Worm (Caenorhabditis elegans) whole organism, mixed stage, embryonic: ENCODE data around the gene F26C11.4.

Experiments used
- bed-3 ChIP-seq: fragments of 200-800 bp; sonication (Bioruptor generic); optimal IDR thresholded peaks from 3 replicates; lab custom pipeline; 2018; ENCODE audit warnings: mild to moderate bottlenecking, missing genetic modification characterization, moderate library complexity, missing compliant biosample characterization
- blmp-1 ChIP-seq: fragments of 150-350 bp; optimal IDR thresholded peaks from 2 replicates; lab custom pipeline; 2014; ENCODE audit warnings: missing biosample characterization, missing genetic modification characterization
- ceh-43 ChIP-seq: fragments of 200-800 bp; sonication (Bioruptor generic); optimal IDR thresholded peaks from 2 replicates; lab custom pipeline; 2018; ENCODE audit warnings: mild to moderate bottlenecking, missing genetic modification characterization, moderate library complexity, missing compliant biosample characterization
- ceh-83 ChIP-seq: fragments of 200-800 bp; sonication (Bioruptor generic); optimal IDR thresholded peaks from 2 replicates; lab custom pipeline; 2018; ENCODE audit warnings: mild to moderate bottlenecking, missing genetic modification characterization, missing compliant biosample characterization
- cnd-1 ChIP-seq: fragments of 200-800 bp; sonication (Bioruptor generic); optimal IDR thresholded peaks from 2 replicates; lab custom pipeline; 2018; ENCODE audit warnings: mild to moderate bottlenecking, missing genetic modification characterization, missing compliant biosample characterization
- drap-1 ChIP-seq: fragments of 200-800 bp; sonication (Bioruptor generic); optimal IDR thresholded peaks from 3 replicates; lab custom pipeline; 2018; ENCODE audit warnings: mild to moderate bottlenecking, missing genetic modification characterization, missing compliant biosample characterization
- elt-1 ChIP-seq: sonication (generic microtip); optimal IDR thresholded peaks from 2 replicates; lab custom pipeline; 2017; ENCODE audit warnings: missing genetic modification characterization, mild to moderate bottlenecking, missing compliant biosample characterization, antibody characterized with exemption, moderate library complexity, borderline replicate concordance; ENCODE audit not compliant: insufficient read depth
- ham-2 ChIP-seq: fragments of 200-800 bp; sonication (Bioruptor generic); optimal IDR thresholded peaks from 2 replicates; lab custom pipeline; 2018; ENCODE audit warnings: mild to moderate bottlenecking, missing genetic modification characterization, missing compliant biosample characterization
- hlh-1 ChIP-seq: fragments of 150-350 bp; optimal IDR thresholded peaks from 2 replicates; lab custom pipeline; 2014; ENCODE audit warnings: missing biosample characterization, missing genetic modification reagents, missing genetic modification characterization
- lin-13 ChIP-seq: fragments of 150-350 bp; optimal IDR thresholded peaks from 2 replicates; lab custom pipeline; 2014; ENCODE audit warnings: missing biosample characterization, missing genetic modification characterization
- lin-32 ChIP-seq: fragments of 200-800 bp; sonication (Bioruptor generic); optimal IDR thresholded peaks from 2 replicates; lab custom pipeline; 2018; ENCODE audit warnings: mild to moderate bottlenecking, missing genetic modification characterization, missing compliant biosample characterization
- lsy-2 ChIP-seq: fragments of 150-350 bp; optimal IDR thresholded peaks from 2 replicates; lab custom pipeline; 2014; ENCODE audit warnings: missing biosample characterization, missing genetic modification characterization
- mab-5 ChIP-seq: fragments of 150-350 bp; optimal IDR thresholded peaks from 2 replicates; lab custom pipeline; 2014; ENCODE audit warnings: missing biosample characterization, missing genetic modification characterization
- mep-1 ChIP-seq: fragments of 150-350 bp; optimal IDR thresholded peaks from 2 replicates; lab custom pipeline; 2017; ENCODE audit warnings: missing biosample characterization, missing genetic modification reagents, missing genetic modification characterization, inconsistent platforms
- mls-2 ChIP-seq: sonication (generic microtip); optimal IDR thresholded peaks from 2 replicates; lab custom pipeline; 2016; ENCODE audit warnings: mild to moderate bottlenecking, missing genetic modification characterization, moderate library complexity, missing compliant biosample characterization
- nhr-12 ChIP-seq: fragments of 150-350 bp; optimal IDR thresholded peaks from 2 replicates; lab custom pipeline; 2014; ENCODE audit warnings: missing biosample characterization, missing genetic modification characterization
- nhr-2 ChIP-seq: fragments of 150-350 bp; optimal IDR thresholded peaks from 2 replicates; lab custom pipeline; 2014; ENCODE audit warnings: missing biosample characterization, missing genetic modification characterization
- nhr-237 ChIP-seq: fragments of 150-350 bp; optimal IDR thresholded peaks from 2 replicates; lab custom pipeline; 2014; ENCODE audit warnings: missing biosample characterization, missing genetic modification characterization
- nhr-28 ChIP-seq: fragments of 150-350 bp; optimal IDR thresholded peaks from 2 replicates; lab custom pipeline; 2014; ENCODE audit warnings: missing biosample characterization, missing genetic modification characterization
- nhr-76 ChIP-seq: sonication (generic microtip); optimal IDR thresholded peaks from 2 replicates; lab custom pipeline; 2017; ENCODE audit warnings: missing biosample characterization, missing genetic modification characterization
- pha-4 ChIP-seq: fragments of 150-350 bp; optimal IDR thresholded peaks from 2 replicates; lab custom pipeline; 2018; ENCODE audit warnings: missing biosample characterization, missing genetic modification reagents, missing genetic modification characterization
- sem-2 ChIP-seq: fragments of 200-800 bp; sonication (Bioruptor generic); optimal IDR thresholded peaks from 2 replicates; lab custom pipeline; 2018; ENCODE audit warnings: mild to moderate bottlenecking, missing genetic modification characterization, missing compliant biosample characterization
- sptf-1 ChIP-seq: sonication (generic microtip); optimal IDR thresholded peaks from 2 replicates; lab custom pipeline; 2017; ENCODE audit warnings: mild to moderate bottlenecking, missing genetic modification characterization, moderate library complexity, missing compliant biosample characterization
- tbx-8 ChIP-seq: fragments of 200-800 bp; sonication (Bioruptor generic); optimal IDR thresholded peaks from 2 replicates; lab custom pipeline; 2018; ENCODE audit warnings: mild to moderate bottlenecking, missing genetic modification characterization, moderate library complexity, missing compliant biosample characterization
- unc-120 ChIP-seq: sonication (generic microtip); optimal IDR thresholded peaks from 2 replicates; lab custom pipeline; 2017; ENCODE audit warnings: missing genetic modification characterization, missing compliant biosample characterization; ENCODE audit not compliant: poor library complexity, severe bottlenecking
- unc-39 ChIP-seq: fragments of 150-350 bp; optimal IDR thresholded peaks from 2 replicates; lab custom pipeline; 2014; ENCODE audit warnings: missing biosample characterization, missing genetic modification characterization
- unc-62 ChIP-seq: fragments of 150-350 bp; optimal IDR thresholded peaks from 2 replicates; lab custom pipeline; 2014; ENCODE audit warnings: missing biosample characterization, missing genetic modification reagents, missing genetic modification characterization
- zip-8 ChIP-seq: fragments of 150-350 bp; optimal IDR thresholded peaks from 2 replicates; lab custom pipeline; 2014; ENCODE audit warnings: missing biosample characterization, missing genetic modification characterization
- ztf-11 ChIP-seq: fragments of 150-350 bp; optimal IDR thresholded peaks from 2 replicates; lab custom pipeline; 2014; ENCODE audit warnings: missing biosample characterization, missing genetic modification characterization

The F26C11.4 gene

DNA sequence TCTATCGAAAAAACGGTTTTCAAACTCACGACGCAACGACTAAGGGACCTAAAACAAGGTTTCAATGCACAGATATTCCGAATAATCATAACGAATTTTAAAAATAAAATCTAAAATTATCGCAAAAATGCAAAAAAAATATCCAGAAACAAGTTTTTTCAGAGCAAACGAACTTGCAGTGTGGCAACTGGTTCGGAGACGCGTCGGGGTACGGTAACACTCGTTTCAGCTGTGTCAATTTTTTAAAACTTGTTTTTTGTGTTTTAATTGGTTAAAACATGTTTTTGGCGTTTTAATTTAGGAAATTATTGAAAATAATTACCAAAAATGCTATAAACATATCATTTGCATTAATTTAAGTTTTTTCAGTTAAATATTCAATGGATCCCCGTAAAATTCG lies 23.7 kb downstream of the F26C11.4 start, which contains the start of gene C08H9.16:
Gene C08H9.16 (plus strand): TSS at position 370 of the 400 bp plus-strand sequence.
- peak; percentile 59 for TF ChIP-seq hlh-1 (tag; lab: Kevin White, UChicago)
- TF ChIP-seq cnd-1, result no peak
- no peak for TF ChIP-seq unc-62
- peak; percentile 11 for TF ChIP-seq lin-13 (tag; lab: Kevin White, UChicago)
- TF ChIP-seq lin-32 (GFP tag; lab: Kevin White, UChicago), result no peak
- TF ChIP-seq mab-5 (tag; lab: Kevin White, UChicago), result no peak
- peak; percentile 95 for TF ChIP-seq lsy-2 (tag; lab: Kevin White, UChicago)
- peak; percentile 36 for TF ChIP-seq mep-1 (tag; lab: Kevin White, UChicago)

DNA sequence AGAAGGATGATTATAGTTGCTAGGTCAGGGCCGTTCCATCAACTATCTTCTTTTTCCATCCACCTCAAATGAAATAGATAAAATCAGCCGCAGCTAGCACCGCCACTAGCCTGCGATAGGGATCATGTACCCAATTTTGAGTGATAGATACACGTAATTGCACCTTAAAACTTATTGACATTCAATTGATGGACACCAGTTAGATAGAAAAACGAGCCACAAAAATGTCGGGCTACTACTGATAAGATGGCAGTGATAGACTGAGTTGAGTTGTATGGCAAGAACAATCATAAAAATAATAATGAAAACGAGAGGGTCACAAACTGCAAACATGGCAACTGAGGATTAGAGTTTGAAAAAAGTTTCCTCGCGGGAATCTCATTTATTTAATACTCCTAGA lies 24.3 kb downstream of the F26C11.4 start:
- TF ChIP-seq lsy-2 (tag; lab: Kevin White, UChicago), result no peak
- TF ChIP-seq pha-4, result no peak
- TF ChIP-seq lin-13 (tag; lab: Kevin White, UChicago), result no peak
- TF ChIP-seq nhr-28 (tag; lab: Kevin White, UChicago), result no peak
- no peak for TF ChIP-seq ceh-43 (GFP tag; lab: Kevin White, UChicago)
- TF ChIP-seq nhr-2 (tag; lab: Kevin White, UChicago), result peak; percentile 4
- no peak for TF ChIP-seq unc-120 (tag; lab: Kevin White, UChicago)
- no peak for TF ChIP-seq hlh-1 (tag; lab: Kevin White, UChicago)
- TF ChIP-seq unc-62, result peak; percentile 42
- TF ChIP-seq lin-32 (GFP tag; lab: Kevin White, UChicago), result no peak
- peak; percentile 76 for TF ChIP-seq ham-2
- peak; percentile 96 for TF ChIP-seq elt-1
- TF ChIP-seq zip-8 (tag; lab: Kevin White, UChicago), result no peak
- TF ChIP-seq, all 35 proteins: peak for 4

DNA sequence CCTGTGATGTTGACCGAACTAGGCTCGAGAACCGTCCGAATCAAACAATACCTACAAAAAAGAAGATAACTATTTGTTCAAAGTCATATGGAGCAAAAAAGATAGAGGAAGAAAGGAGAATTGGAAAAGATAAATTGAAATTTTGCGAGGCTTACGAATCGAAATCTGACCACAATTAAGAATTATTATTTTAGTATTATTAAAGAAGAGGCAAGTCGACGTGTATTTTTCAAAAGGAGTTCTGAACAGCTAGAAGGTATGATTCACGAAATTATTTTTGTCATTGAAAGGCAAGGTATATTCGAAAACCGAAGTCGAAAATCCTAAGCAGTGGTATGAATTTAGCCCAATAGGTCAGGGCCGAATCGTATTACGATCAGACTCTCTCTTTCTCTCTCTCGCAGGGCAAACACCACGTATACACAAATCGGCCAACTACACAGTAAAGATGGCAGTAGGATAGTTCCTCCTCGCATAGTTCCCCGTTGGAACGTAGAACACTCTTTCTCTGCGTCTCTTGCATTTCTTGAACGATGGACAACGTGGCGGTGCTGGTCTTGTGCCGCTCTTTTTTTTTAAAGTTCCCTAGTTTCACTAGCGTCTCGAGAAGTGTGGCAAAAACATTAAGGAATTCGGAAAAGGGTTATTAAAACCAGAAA lies 24.9 kb downstream of the F26C11.4 start, which contains the start of gene vgln-1:
Gene vgln-1 (minus strand): TSS at position 51 of the 659 bp plus-strand sequence.
- TF ChIP-seq sem-2 (GFP tag; lab: Kevin White, UChicago) (no peak), lin-13 (tag; lab: Kevin White, UChicago) (no peak), elt-1 (no peak), tbx-8 (no peak), unc-39 (tag; lab: Kevin White, UChicago) (no peak), sptf-1 (peak; percentile 7), pha-4 (peak; percentile 20)

DNA sequence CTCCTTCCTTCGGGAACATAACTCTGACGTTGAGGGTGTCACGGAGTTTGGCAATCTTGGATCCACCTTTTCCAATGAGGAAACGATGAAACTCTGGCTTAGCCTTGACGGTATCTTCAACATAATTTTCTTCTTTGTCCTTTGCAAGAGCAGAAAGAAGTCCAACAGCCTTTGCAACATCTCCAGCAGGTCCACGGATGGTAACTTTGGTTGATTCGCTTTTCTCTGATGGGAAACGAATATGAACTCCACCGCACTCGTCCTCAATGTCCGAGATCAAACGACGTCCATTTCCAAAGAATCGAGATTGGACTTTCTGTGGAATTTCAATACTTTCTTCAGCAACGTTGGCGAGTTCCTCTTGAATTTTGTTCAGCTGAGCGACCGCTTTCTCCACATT lies 27.5 kb downstream of the F26C11.4 start:
- TF ChIP-seq sptf-1 (no peak), mls-2 (tag; lab: Kevin White, UChicago) (no peak), lin-13 (tag; lab: Kevin White, UChicago) (no peak), unc-120 (tag; lab: Kevin White, UChicago) (no peak), ztf-11 (tag; lab: Kevin White, UChicago) (no peak), hlh-1 (tag; lab: Kevin White, UChicago) (no peak), unc-39 (tag; lab: Kevin White, UChicago) (no peak), unc-62 (no peak), tbx-8 (no peak), nhr-2 (tag; lab: Kevin White, UChicago) (no peak), blmp-1 (tag; lab: Kevin White, UChicago) (no peak), elt-1 (no peak), ceh-83 (GFP tag; lab: Kevin White, UChicago) (no peak), nhr-12 (tag; lab: Kevin White, UChicago) (no peak), nhr-28 (tag; lab: Kevin White, UChicago) (no peak), nhr-76 (tag; lab: Kevin White, UChicago) (no peak)
- TF ChIP-seq, all 35 proteins: peak for 0

DNA sequence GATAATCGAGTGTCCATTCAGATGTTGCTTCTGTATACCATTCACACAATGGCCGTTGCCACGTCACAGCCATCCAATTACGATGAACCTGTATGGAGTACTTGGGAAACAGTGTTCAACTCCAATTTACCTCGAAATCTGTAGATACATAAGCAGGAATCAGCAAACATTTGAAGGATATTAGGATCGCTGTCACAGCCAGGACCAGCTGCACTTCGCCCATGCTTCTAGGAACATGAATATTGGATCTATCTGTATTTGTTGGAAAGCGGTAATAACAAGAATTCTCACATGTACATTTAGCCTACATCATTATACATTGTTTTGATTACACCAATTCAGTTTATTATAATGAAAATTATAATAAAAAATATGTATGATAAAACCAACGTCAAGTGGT lies 29.9 kb downstream of the F26C11.4 start, which contains the start of gene algn-8:
Gene algn-8 (minus strand): TSS at position 227 of the 400 bp plus-strand sequence.
- TF ChIP-seq drap-1 (GFP tag; lab: Kevin White, UChicago) (no peak), nhr-237 (tag; lab: Kevin White, UChicago) (no peak), bed-3 (GFP tag; lab: Kevin White, UChicago) (no peak), unc-120 (tag; lab: Kevin White, UChicago) (no peak), nhr-76 (tag; lab: Kevin White, UChicago) (no peak), ceh-83 (GFP tag; lab: Kevin White, UChicago) (no peak), ceh-43 (GFP tag; lab: Kevin White, UChicago) (no peak), elt-1 (no peak), mls-2 (tag; lab: Kevin White, UChicago) (no peak), nhr-2 (tag; lab: Kevin White, UChicago) (no peak), mab-5 (tag; lab: Kevin White, UChicago) (no peak), lsy-2 (tag; lab: Kevin White, UChicago) (no peak), ham-2 (no peak), zip-8 (tag; lab: Kevin White, UChicago) (no peak), sptf-1 (no peak), hlh-1 (tag; lab: Kevin White, UChicago) (no peak), cnd-1 (no peak), ztf-11 (tag; lab: Kevin White, UChicago) (no peak), blmp-1 (tag; lab: Kevin White, UChicago) (no peak), mep-1 (tag; lab: Kevin White, UChicago) (no peak)
